Worm (Caenorhabditis elegans): ENCODE data around the gene F09B12.5.

DNA sequence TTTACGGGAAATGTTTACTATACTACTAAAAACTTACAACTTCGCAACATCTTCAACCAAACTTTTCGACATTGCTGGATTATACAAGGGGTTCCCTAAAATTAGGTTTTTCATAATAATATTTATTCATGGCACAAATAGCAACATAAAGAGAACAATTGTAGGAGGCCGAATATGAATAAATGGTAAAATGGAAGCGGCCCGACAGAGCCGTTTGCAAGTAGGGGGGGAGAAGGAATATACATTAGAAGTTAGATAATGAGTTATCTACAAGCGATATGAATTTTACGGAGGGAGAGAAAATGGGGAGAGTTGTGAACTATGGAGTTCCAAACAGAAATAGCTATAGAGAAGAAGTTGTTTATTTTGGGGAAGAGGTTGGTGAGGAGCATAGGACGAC is 24.2 kb upstream of the F09B12.5 start, which contains the start of gene fbxa-96:
- no peak for TF ChIP-seq unc-39 (tag; optimal IDR thresholded peaks at IDR 0.05)
- TF ChIP-seq nhr-11 (tag; optimal IDR thresholded peaks at IDR 0.05): no peak
- TF ChIP-seq lin-39 (tag; optimal IDR thresholded peaks at IDR 0.05): no peak
- TF ChIP-seq dmd-6 (GFP tag; IDR thresholded peaks at IDR 0.05): no peak
- TF ChIP-seq skn-1 (tag; optimal IDR thresholded peaks at IDR 0.05): no peak
